Fruit fly (Drosophila melanogaster) S2 (cell line): ENCODE measurements around the gene Cpr65Ea.

Experiments used
- CG8478 ChIP-seq: fragments of >200 bp; optimal IDR thresholded peaks from 2 replicates; lab custom pipeline; 2018
- CTCF ChIP-seq, 2 experiments: fragments of >200 bp; optimal IDR thresholded peaks; 2 replicates each; lab custom pipeline; 2018

DNA sequence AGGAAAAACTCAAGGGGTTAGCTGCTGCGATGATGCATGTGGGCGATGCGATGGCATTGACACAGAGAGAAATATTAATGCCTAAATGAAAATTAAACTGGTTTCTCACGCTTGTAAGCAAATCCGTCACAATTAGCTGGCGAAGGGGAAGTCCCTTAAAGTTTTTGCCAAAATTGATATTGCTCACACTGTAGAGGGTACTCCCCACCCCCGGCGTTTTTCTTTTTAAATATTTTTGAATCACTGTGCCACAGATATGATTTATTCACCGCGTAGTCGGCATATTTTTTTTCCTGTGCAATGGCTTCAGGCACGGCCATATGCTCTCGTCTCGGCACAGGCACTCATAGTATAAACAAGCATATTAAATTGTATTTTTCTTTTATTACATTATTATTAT, 939 bp upstream of the Cpr65Ea start:
- TF ChIP-seq CG8478 (no peak), CTCF (optimal IDR thresholded peaks at IDR 0.05; lab: Kevin White, UChicago) (no peak)
